Fruit fly (Drosophila melanogaster) whole organism, embryonic: ENCODE data around the gene CG34056.

Experiments
- CG14860 ChIP-seq: fragments of 200-800 bp; sonication (Bioruptor generic); IDR thresholded peaks from 3 replicates; pipeline ENCODE4 v1.3.6; 2022; ENCODE audit warnings: missing biosample characterization, missing genetic modification characterization; ENCODE audit not compliant: partially characterized antibody
- CG8388 ChIP-seq: fragments of 200-800 bp; sonication (Bioruptor generic); optimal IDR thresholded peaks from 2 replicates; lab custom pipeline; 2019; ENCODE audit warnings: missing biosample characterization, mild to moderate bottlenecking, missing genetic modification characterization, moderate library complexity
- bigmax ChIP-seq: fragments of 200-800 bp; sonication (Bioruptor generic); optimal IDR thresholded peaks from 2 replicates; lab custom pipeline; 2018; ENCODE audit warnings: missing biosample characterization, mild to moderate bottlenecking, missing genetic modification characterization
- cg ChIP-seq: fragments of 200-800 bp; sonication (Bioruptor generic); optimal IDR thresholded peaks from 3 replicates; lab custom pipeline; 2019; ENCODE audit warnings: missing biosample characterization, mild to moderate bottlenecking, missing genetic modification characterization, moderate library complexity
- da ChIP-seq: fragments of 200-800 bp; sonication (Bioruptor generic); optimal IDR thresholded peaks from 2 replicates; lab custom pipeline; 2016; ENCODE audit warnings: missing biosample characterization, missing genetic modification characterization

dm6 chr3L:902598-902997 lies 6.8 kb downstream of the CG34056 start, which contains the start of gene mat:
- TF ChIP-seq da (GFP tag; lab: Kevin White, UChicago) (no peak), CG8388 (GFP tag; lab: Kevin White, UChicago) (no peak), bigmax (no peak), CG14860 (GFP tag; lab: Robert Waterston, UW) (no peak), cg (GFP tag; lab: Kevin White, UChicago) (no peak)
